Fruit fly (Drosophila melanogaster): Measurements from ENCODE around the gene Wdr24.

Wdr24 gene

DNA sequence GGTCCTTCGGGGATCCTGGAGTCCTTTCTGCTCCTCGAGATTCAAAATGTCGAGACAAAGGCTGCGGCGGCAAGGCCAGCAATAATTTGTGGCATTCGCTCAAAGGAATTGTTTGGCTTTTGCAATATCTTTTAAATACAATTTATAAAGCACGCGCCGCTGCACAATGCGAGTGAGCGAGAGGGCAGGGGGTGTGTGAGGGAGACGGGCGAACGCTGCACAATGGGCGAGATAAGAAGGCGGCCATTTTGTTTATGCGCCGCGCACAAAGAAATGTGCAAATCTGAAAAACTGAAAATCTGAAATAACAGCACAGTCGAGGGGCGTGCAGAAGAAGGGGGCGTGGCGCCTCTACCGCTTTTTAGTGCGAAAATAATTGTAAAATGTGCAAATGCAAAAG is 36.6 kb downstream of the Wdr24 start:
- no peak for TF ChIP-seq pan (optimal IDR thresholded peaks at IDR 0.05)
- TF ChIP-seq lola (GFP tag; optimal IDR thresholded peaks at IDR 0.05), result no peak
- TF ChIP-seq Hr78 (GFP tag; optimal IDR thresholded peaks at IDR 0.05), result no peak
- TF ChIP-seq Myc (optimal IDR thresholded peaks at IDR 0.05), result no peak
- TF ChIP-seq ey (GFP tag; optimal IDR thresholded peaks at IDR 0.05), result no peak
- no peak for TF ChIP-seq CrebA (GFP tag; optimal IDR thresholded peaks at IDR 0.05; ENCODE audit: borderline replicate concordance)
- no peak for TF ChIP-seq foxo (GFP tag; optimal IDR thresholded peaks at IDR 0.05)

- TF ChIP-seq br (GFP tag; optimal IDR thresholded peaks at IDR 0.05), result no peak
- TF ChIP-seq CG9705 (GFP tag; optimal IDR thresholded peaks at IDR 0.05), result no peak
- TF ChIP-seq Hr83 (GFP tag; optimal IDR thresholded peaks at IDR 0.05; ENCODE audit: poor library complexity, severe bottlenecking), result no peak
- no peak for TF ChIP-seq ey (GFP tag; optimal IDR thresholded peaks at IDR 0.05)
Measured at dm6 chr3R:29707258-29707657, 37.6 kb downstream of the Wdr24 start.

DNA sequence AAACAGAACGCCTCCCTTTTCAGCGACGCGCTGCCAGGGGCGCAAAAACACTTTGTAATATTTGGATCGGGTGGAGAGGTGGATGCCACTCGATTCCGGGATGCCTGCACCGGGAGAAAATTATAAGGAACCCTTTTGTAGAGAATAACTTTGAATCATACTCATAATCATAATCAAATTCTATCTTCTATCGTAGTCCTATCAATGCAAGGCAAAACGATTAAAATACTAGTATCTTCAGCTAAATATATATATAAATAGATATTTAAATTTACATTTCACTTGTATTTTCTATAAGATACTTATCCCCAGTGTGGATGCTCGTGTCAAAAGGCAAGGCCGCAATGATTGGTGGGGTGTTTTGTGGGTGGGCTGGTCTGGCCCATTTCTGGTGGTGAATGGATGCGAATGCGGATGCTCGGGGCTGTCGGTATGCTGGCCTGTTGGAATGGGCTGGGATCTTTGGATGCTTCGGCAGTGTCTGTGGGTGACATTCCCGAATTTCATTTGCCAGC is 39.0 kb downstream of the Wdr24 start:
- TF ChIP-seq foxo (GFP tag; optimal IDR thresholded peaks at IDR 0.05) (peak in 1 of 2 experiments; percentile 6), Rel (GFP tag; optimal IDR thresholded peaks at IDR 0.05) (no peak), Rel (tag; optimal IDR thresholded peaks at IDR 0.05) (no peak), jim (GFP tag; optimal IDR thresholded peaks at IDR 0.05) (no peak), Dif (GFP tag; optimal IDR thresholded peaks at IDR 0.05; ENCODE audit: partially characterized antibody) (no peak), sv (GFP tag; optimal IDR thresholded peaks at IDR 0.05) (no peak), ey (GFP tag; optimal IDR thresholded peaks at IDR 0.05) (no peak), OdsH (GFP tag; optimal IDR thresholded peaks at IDR 0.05) (no peak)

DNA sequence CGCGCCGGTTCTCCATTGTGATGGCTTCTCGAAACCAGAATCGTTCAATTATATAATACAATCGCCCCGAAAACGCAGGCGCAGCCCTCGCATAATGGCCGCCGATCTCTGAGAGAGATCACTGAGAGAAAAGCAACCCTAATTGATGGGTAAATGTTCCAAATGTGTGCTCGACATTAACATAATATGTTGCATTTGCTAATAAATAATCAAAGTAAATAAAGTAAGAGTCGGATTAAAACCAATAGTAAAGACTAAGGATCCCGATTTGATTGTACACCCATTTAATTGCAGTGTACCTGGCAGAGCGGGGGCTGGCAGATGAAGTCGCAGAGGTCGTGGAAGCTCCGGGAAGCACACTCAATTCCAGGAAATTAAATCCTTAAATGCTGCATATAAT is 40.3 kb downstream of the Wdr24 start:
- TF ChIP-seq br (GFP tag; optimal IDR thresholded peaks at IDR 0.05) (peak; percentile 30), foxo (GFP tag; optimal IDR thresholded peaks at IDR 0.05) (peak in 1 of 2 experiments; percentile 50), Hr83 (GFP tag; optimal IDR thresholded peaks at IDR 0.05; ENCODE audit: poor library complexity, severe bottlenecking) (no peak), h (GFP tag; optimal IDR thresholded peaks at IDR 0.05) (peak; percentile 61), fru (GFP tag; optimal IDR thresholded peaks at IDR 0.05) (peak; percentile 47), HLH106 (tag; optimal IDR thresholded peaks at IDR 0.05) (peak; percentile 45), ey (GFP tag; optimal IDR thresholded peaks at IDR 0.05) (peak; percentile 34), rgr (GFP tag; optimal IDR thresholded peaks at IDR 0.05) (no peak)

DNA sequence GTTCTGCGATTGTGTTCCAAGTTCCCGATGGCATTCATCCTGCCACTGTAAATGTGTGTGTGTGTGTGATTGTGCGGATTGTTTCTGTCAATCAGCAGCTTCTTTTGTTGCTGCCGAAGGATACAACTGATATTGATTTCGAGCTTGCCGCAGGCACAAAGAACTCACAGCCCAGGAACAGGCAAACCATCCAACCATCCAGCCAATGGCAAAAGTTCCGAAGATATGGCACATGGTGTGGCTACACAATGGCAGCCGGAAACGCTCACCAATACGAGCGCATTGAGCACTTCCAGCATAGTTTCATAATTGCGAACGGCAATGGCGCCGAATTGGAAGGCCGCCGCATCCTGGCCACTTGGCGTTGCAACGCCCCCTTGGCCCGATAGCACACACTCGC is 43.2 kb downstream of the Wdr24 start:
- no peak for TF ChIP-seq sage (GFP tag; optimal IDR thresholded peaks at IDR 0.05)

DNA sequence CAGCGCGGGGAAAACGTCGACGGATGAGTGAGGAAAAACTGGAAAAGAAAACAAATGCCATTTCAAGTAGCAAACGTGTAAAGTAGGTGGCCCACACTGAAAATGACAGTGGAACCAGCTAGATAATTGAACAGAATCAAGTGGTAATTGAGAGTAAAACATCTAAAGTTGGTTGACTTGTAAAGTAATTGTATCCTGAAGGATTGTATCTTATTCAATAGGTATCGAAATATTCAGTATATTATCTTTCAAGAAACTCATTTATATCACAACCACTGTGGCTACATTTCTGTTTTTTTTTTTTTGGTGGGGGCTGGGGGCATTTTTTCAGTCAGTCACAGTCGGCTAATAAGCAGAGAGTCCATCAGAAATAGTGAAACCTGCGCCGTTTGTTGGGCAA is 45.7 kb downstream of the Wdr24 start:
- TF ChIP-seq pan (optimal IDR thresholded peaks at IDR 0.05) (no peak), Jra (GFP tag; optimal IDR thresholded peaks at IDR 0.05) (no peak), Dif (GFP tag; optimal IDR thresholded peaks at IDR 0.05; ENCODE audit: partially characterized antibody) (no peak), sv (GFP tag; optimal IDR thresholded peaks at IDR 0.05) (no peak), woc (GFP tag; optimal IDR thresholded peaks at IDR 0.05) (no peak), usp (GFP tag; optimal IDR thresholded peaks at IDR 0.05) (no peak), OdsH (GFP tag; optimal IDR thresholded peaks at IDR 0.05) (no peak), foxo (GFP tag; optimal IDR thresholded peaks at IDR 0.05) (no peak), HLH106 (tag; optimal IDR thresholded peaks at IDR 0.05) (no peak), psq (GFP tag; optimal IDR thresholded peaks at IDR 0.05) (no peak), jim (GFP tag; optimal IDR thresholded peaks at IDR 0.05) (no peak), Myc (optimal IDR thresholded peaks at IDR 0.05) (no peak), Hr83 (GFP tag; optimal IDR thresholded peaks at IDR 0.05; ENCODE audit: poor library complexity, severe bottlenecking) (no peak), sage (GFP tag; optimal IDR thresholded peaks at IDR 0.05) (no peak), Abd-B (GFP tag; optimal IDR thresholded peaks at IDR 0.05) (no peak), ey (GFP tag; optimal IDR thresholded peaks at IDR 0.05) (no peak)

DNA sequence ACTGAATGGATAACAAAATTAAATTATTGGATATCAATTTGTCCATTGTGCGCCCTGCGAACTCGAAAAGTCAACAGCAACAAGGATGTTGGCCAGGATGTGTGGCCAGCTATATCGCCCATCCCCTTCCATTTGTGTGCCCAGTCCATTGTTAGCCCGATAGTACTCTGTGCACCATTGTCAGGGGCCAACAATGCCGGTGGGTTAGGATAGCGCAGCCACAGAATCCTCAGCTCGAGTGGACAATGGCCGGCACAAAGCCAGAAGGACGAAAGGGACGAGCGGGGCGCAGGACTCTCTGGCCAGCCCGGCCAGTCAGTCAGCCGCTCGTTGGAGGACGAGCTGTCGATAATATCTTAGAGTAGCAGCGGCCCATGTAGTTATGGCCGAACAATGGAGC is 47.1 kb downstream of the Wdr24 start:
- TF ChIP-seq sage (GFP tag; optimal IDR thresholded peaks at IDR 0.05) (no peak), h (GFP tag; optimal IDR thresholded peaks at IDR 0.05) (no peak), Jra (GFP tag; optimal IDR thresholded peaks at IDR 0.05) (no peak), lola (GFP tag; optimal IDR thresholded peaks at IDR 0.05) (no peak), Mio (GFP tag; optimal IDR thresholded peaks at IDR 0.05) (no peak), HLH106 (tag; optimal IDR thresholded peaks at IDR 0.05) (no peak), ey (GFP tag; optimal IDR thresholded peaks at IDR 0.05) (no peak), woc (GFP tag; optimal IDR thresholded peaks at IDR 0.05) (no peak), sv (GFP tag; optimal IDR thresholded peaks at IDR 0.05) (no peak)

Measured in whole organism, wandering third instar larva.